Comparison of ENCODE assay signal across 1 fruit fly cellular context in the genomic region with DNA sequence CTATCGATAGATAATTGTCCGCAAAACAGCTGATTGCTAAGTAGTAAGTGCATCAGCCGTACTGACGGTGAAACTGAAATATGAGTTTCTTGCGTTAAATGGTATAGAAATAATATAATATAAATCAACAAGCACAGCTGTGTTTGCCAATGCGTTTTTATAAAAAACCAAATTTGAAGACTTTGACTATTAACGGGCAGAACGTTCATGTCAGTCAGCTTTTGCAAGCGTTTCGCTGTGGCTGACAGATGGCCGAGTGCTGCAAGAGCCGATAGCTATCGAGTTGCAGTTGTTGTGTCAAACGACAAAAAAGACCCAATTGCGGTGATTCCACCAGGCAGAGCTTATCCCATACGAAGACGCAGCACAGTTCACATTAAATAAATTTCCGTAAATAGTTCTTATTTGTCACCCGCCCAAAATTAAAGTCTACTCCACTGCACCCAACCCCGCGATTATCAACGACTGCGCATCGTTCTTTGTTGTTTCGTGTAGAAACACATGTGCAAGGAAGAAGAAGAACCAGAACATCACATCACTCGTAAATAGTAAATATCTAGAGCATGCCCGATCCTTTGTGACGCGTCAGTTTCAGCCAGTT.
TF ChIP-seq lines count a peak whose summit lies in the region.

A gene (minus strand): TSS at position 51 of the 601 bp plus-strand sequence.
A gene (plus strand): TSS at position 296 of the 601 bp plus-strand sequence.

TF ChIP-seq in whole organism, embryonic, 481 proteins besides CTCF, POLR2A, EP300 and RAD21 (continued from another document and continues in another):
- TF ChIP-seq lbe (GFP tag; optimal IDR thresholded peaks at IDR 0.05; lab: Kevin White, UChicago) (no peak), Side (GFP tag; optimal IDR thresholded peaks at IDR 0.05; lab: Kevin White, UChicago) (no peak), Meics (GFP tag; optimal IDR thresholded peaks at IDR 0.05; lab: Kevin White, UChicago) (no peak), CG12659 (GFP tag; optimal IDR thresholded peaks at IDR 0.05; lab: Kevin White, UChicago) (no peak), CG10431 (GFP tag; optimal IDR thresholded peaks at IDR 0.05; lab: Kevin White, UChicago) (no peak), eve (GFP tag; optimal IDR thresholded peaks at IDR 0.05; lab: Kevin White, UChicago) (no peak), CG30403 (GFP tag; optimal IDR thresholded peaks at IDR 0.05; lab: Kevin White, UChicago) (no peak), CG14965 (GFP tag; optimal IDR thresholded peaks at IDR 0.05; lab: Kevin White, UChicago; ENCODE audit: borderline replicate concordance) (no peak), CG10654 (GFP tag; optimal IDR thresholded peaks at IDR 0.05; lab: Kevin White, UChicago) (peak; percentile 12), CoRest (tag; optimal IDR thresholded peaks at IDR 0.05; lab: Kevin White, UChicago) (peak; percentile 65), CG11093 (GFP tag; IDR thresholded peaks at IDR 0.05; lab: Robert Waterston, UW) (no peak), Hey (tag; optimal IDR thresholded peaks at IDR 0.05; lab: Kevin White, UChicago) (no peak), CG34422 (GFP tag; IDR thresholded peaks at IDR 0.05; lab: Robert Waterston, UW) (0 out of 3 replicates have a peak, but pooled peaks have one; percentile 34), CG11456 (GFP tag; IDR thresholded peaks at IDR 0.05; lab: Robert Waterston, UW) (0 out of 3 replicates have a peak, but pooled peaks have one; percentile 17), CG15011 (GFP tag; optimal IDR thresholded peaks at IDR 0.05; lab: Kevin White, UChicago) (no peak), CG17912 (GFP tag; optimal IDR thresholded peaks at IDR 0.05; lab: Kevin White, UChicago) (no peak), CG7357 (GFP tag; IDR thresholded peaks at IDR 0.05; lab: Robert Waterston, UW) (0 out of 3 replicates have a peak, but pooled peaks have one; percentile 19), Bgb (GFP tag; IDR thresholded peaks at IDR 0.05; lab: Robert Waterston, UW; ENCODE audit: partially characterized antibody) (peak; percentile 90), Nf-YC (tag; optimal IDR thresholded peaks at IDR 0.05; lab: Kevin White, UChicago) (no peak), CG42726 (GFP tag; IDR thresholded peaks at IDR 0.05; lab: Robert Waterston, UW; ENCODE audit: partially characterized antibody) (peak; percentile 96), Mes4 (GFP tag; optimal IDR thresholded peaks at IDR 0.05; lab: Kevin White, UChicago) (no peak), gt (GFP tag; IDR thresholded peaks at IDR 0.05; lab: Robert Waterston, UW) (no peak), CG30431 (GFP tag; optimal IDR thresholded peaks at IDR 0.05; lab: Kevin White, UChicago) (peak; percentile 28), z (GFP tag; IDR thresholded peaks at IDR 0.05; lab: Robert Waterston, UW) (no peak), rib (GFP tag; IDR thresholded peaks at IDR 0.05; lab: Robert Waterston, UW) (no peak), gsb (GFP tag; IDR thresholded peaks at IDR 0.05; lab: Robert Waterston, UW) (no peak), Trl (optimal IDR thresholded peaks at IDR 0.05; lab: Kevin White, UChicago) (no peak), Trl (GFP tag; optimal IDR thresholded peaks at IDR 0.05; lab: Kevin White, UChicago) (no peak), vfl (GFP tag; optimal IDR thresholded peaks at IDR 0.05; lab: Kevin White, UChicago) (no peak), Bteb2 (GFP tag; optimal IDR thresholded peaks at IDR 0.05; lab: Kevin White, UChicago) (no peak), D19B (GFP tag; optimal IDR thresholded peaks at IDR 0.05; lab: Kevin White, UChicago) (no peak), Deaf1 (tag; optimal IDR thresholded peaks at IDR 0.05; lab: Kevin White, UChicago) (no peak), da (GFP tag; optimal IDR thresholded peaks at IDR 0.05; lab: Kevin White, UChicago) (no peak), run (tag; optimal IDR thresholded peaks at IDR 0.05; lab: Kevin White, UChicago) (no peak), CG2129 (GFP tag; IDR thresholded peaks at IDR 0.05; lab: Robert Waterston, UW; ENCODE audit: partially characterized antibody) (peak; percentile 42; the same call in 1 of the 2 replicates), CG8924 (tag; optimal IDR thresholded peaks at IDR 0.05; lab: Kevin White, UChicago) (no peak), CG13424 (tag; optimal IDR thresholded peaks at IDR 0.05; lab: Kevin White, UChicago) (no peak), lov (optimal IDR thresholded peaks at IDR 0.05; lab: Kevin White, UChicago) (no peak), lov (GFP tag; IDR thresholded peaks at IDR 0.05; lab: Robert Waterston, UW) (no peak), CG11695 (GFP tag; IDR thresholded peaks at IDR 0.05; lab: Robert Waterston, UW) (no peak), CG8290 (GFP tag; optimal IDR thresholded peaks at IDR 0.05; lab: Kevin White, UChicago) (peak; percentile 48), CG8290 (tag; optimal IDR thresholded peaks at IDR 0.05; lab: Kevin White, UChicago) (no peak), CG5180 (GFP tag; optimal IDR thresholded peaks at IDR 0.05; lab: Kevin White, UChicago) (no peak), NfI (GFP tag; optimal IDR thresholded peaks at IDR 0.05; lab: Kevin White, UChicago) (peak; percentile 20), cg (GFP tag; optimal IDR thresholded peaks at IDR 0.05; lab: Kevin White, UChicago) (no peak), Chrac-16 (GFP tag; optimal IDR thresholded peaks at IDR 0.05; lab: Kevin White, UChicago) (no peak), Fer3 (tag; optimal IDR thresholded peaks at IDR 0.05; lab: Kevin White, UChicago) (no peak), gce (GFP tag; IDR thresholded peaks at IDR 0.05; lab: Robert Waterston, UW) (no peak), phol (tag; optimal IDR thresholded peaks at IDR 0.05; lab: Kevin White, UChicago) (peak; percentile 42), Dip2 (GFP tag; IDR thresholded peaks at IDR 0.05; lab: Robert Waterston, UW) (no peak), ssp (GFP tag; IDR thresholded peaks at IDR 0.05; lab: Robert Waterston, UW) (0 out of 2 replicates have a peak, but pooled peaks have one; percentile 21), HLHmδ (GFP tag; optimal IDR thresholded peaks at IDR 0.05; lab: Kevin White, UChicago) (no peak), Ravus (GFP tag; IDR thresholded peaks at IDR 0.05; lab: Robert Waterston, UW) (no peak), CG2116 (GFP tag; optimal IDR thresholded peaks at IDR 0.05; lab: Kevin White, UChicago) (peak; percentile 49), Hr39 (optimal IDR thresholded peaks at IDR 0.05; lab: Kevin White, UChicago) (no peak), CkIIα-i1 (GFP tag; IDR thresholded peaks at IDR 0.05; lab: Robert Waterston, UW) (no peak), D (optimal IDR thresholded peaks at IDR 0.05; lab: Kevin White, UChicago) (no peak), D (GFP tag; optimal IDR thresholded peaks at IDR 0.05; lab: Kevin White, UChicago) (no peak), esg (GFP tag; conservative IDR thresholded peaks at IDR 0.05; lab: Robert Waterston, UW) (no peak), tgo (GFP tag; IDR thresholded peaks at IDR 0.05; lab: Robert Waterston, UW) (no peak), CG32532 (GFP tag; IDR thresholded peaks at IDR 0.05; lab: Robert Waterston, UW) (peak; percentile 59), hbn (GFP tag; IDR thresholded peaks at IDR 0.05; lab: Robert Waterston, UW; ENCODE audit: partially characterized antibody) (peak; percentile 70; the same call in 1 of the 2 replicates), H2.0 (GFP tag; IDR thresholded peaks at IDR 0.05; lab: Robert Waterston, UW) (no peak), BtbVII (GFP tag; optimal IDR thresholded peaks at IDR 0.05; lab: Kevin White, UChicago) (no peak), Hsf (GFP tag; optimal IDR thresholded peaks at IDR 0.05; lab: Kevin White, UChicago) (peak; percentile 18), CG10321 (GFP tag; IDR thresholded peaks at IDR 0.05; lab: Robert Waterston, UW) (no peak), lilli (GFP tag; optimal IDR thresholded peaks at IDR 0.05; lab: Kevin White, UChicago) (peak; percentile 14), CG6654 (GFP tag; optimal IDR thresholded peaks at IDR 0.05; lab: Kevin White, UChicago) (no peak), CG33213 (GFP tag; optimal IDR thresholded peaks at IDR 0.05; lab: Kevin White, UChicago) (peak; percentile 43), CG18011 (GFP tag; optimal IDR thresholded peaks at IDR 0.05; lab: Kevin White, UChicago) (peak; percentile 99), gro (GFP tag; optimal IDR thresholded peaks at IDR 0.05; lab: Kevin White, UChicago) (no peak), D19A (tag; optimal IDR thresholded peaks at IDR 0.05; lab: Kevin White, UChicago) (no peak), CG1832 (GFP tag; optimal IDR thresholded peaks at IDR 0.05; lab: Kevin White, UChicago) (no peak), CG9932 (GFP tag; IDR thresholded peaks at IDR 0.05; lab: Robert Waterston, UW) (peak; percentile 67), CG1233 (GFP tag; optimal IDR thresholded peaks at IDR 0.05; lab: Kevin White, UChicago) (no peak), Atf3 (GFP tag; optimal IDR thresholded peaks at IDR 0.05; lab: Kevin White, UChicago) (peak; percentile 3), CG4707 (GFP tag; optimal IDR thresholded peaks at IDR 0.05; lab: Kevin White, UChicago) (no peak), CG1529 (GFP tag; optimal IDR thresholded peaks at IDR 0.05; lab: Kevin White, UChicago) (no peak), Med (GFP tag; lab: Kevin White, UChicago) (peak; percentile 87), nerfin-2 (GFP tag; IDR thresholded peaks at IDR 0.05; lab: Robert Waterston, UW; ENCODE audit: partially characterized antibody) (peak; percentile 69), CG12071 (GFP tag; optimal IDR thresholded peaks at IDR 0.05; lab: Kevin White, UChicago) (no peak), CG8388 (GFP tag; optimal IDR thresholded peaks at IDR 0.05; lab: Kevin White, UChicago) (no peak), nerfin-1 (tag; optimal IDR thresholded peaks at IDR 0.05; lab: Kevin White, UChicago) (no peak), crc (GFP tag; optimal IDR thresholded peaks at IDR 0.05; lab: Kevin White, UChicago) (no peak), btn (GFP tag; optimal IDR thresholded peaks at IDR 0.05; lab: Kevin White, UChicago) (no peak), klu (GFP tag; IDR thresholded peaks at IDR 0.05; lab: Robert Waterston, UW) (no peak), Nf-YB (GFP tag; optimal IDR thresholded peaks at IDR 0.05; lab: Kevin White, UChicago) (no peak), tll (GFP tag; optimal IDR thresholded peaks at IDR 0.05; lab: Kevin White, UChicago) (peak; percentile 5 to 48), Opbp (GFP tag; IDR thresholded peaks at IDR 0.05; lab: Robert Waterston, UW; ENCODE audit: partially characterized antibody) (peak; percentile 86), CG12236 (GFP tag; optimal IDR thresholded peaks at IDR 0.05; lab: Kevin White, UChicago) (no peak), tio (GFP tag; optimal IDR thresholded peaks at IDR 0.05; lab: Kevin White, UChicago) (no peak), PHDP (tag; optimal IDR thresholded peaks at IDR 0.05; lab: Kevin White, UChicago) (no peak), CG16863 (GFP tag; optimal IDR thresholded peaks at IDR 0.05; lab: Kevin White, UChicago) (no peak), Vsx1 (GFP tag; optimal IDR thresholded peaks at IDR 0.05; lab: Kevin White, UChicago) (no peak), CG6765 (GFP tag; optimal IDR thresholded peaks at IDR 0.05; lab: Kevin White, UChicago) (no peak), CG7963 (GFP tag; IDR thresholded peaks at IDR 0.05; lab: Robert Waterston, UW; ENCODE audit: partially characterized antibody) (peak; percentile 81), CG15269 (tag; optimal IDR thresholded peaks at IDR 0.05; lab: Kevin White, UChicago) (no peak), inv (GFP tag; IDR thresholded peaks at IDR 0.05; lab: Robert Waterston, UW; ENCODE audit: partially characterized antibody) (peak; percentile 83), CG33557 (GFP tag; optimal IDR thresholded peaks at IDR 0.05; lab: Kevin White, UChicago) (no peak), Spps (tag; optimal IDR thresholded peaks at IDR 0.05; lab: Kevin White, UChicago) (no peak), unpg (GFP tag; optimal IDR thresholded peaks at IDR 0.05; lab: Kevin White, UChicago) (no peak), Ada2b (GFP tag; IDR thresholded peaks at IDR 0.05; lab: Robert Waterston, UW) (no peak), bcd (GFP tag; optimal IDR thresholded peaks at IDR 0.05; lab: Kevin White, UChicago) (peak; percentile 42), mirr (GFP tag; optimal IDR thresholded peaks at IDR 0.05; lab: Kevin White, UChicago) (no peak), Camta (GFP tag; optimal IDR thresholded peaks at IDR 0.05; lab: Kevin White, UChicago) (no peak), twi (tag; optimal IDR thresholded peaks at IDR 0.05; lab: Kevin White, UChicago) (peak; percentile 50), zen2 (GFP tag; IDR thresholded peaks at IDR 0.05; lab: Robert Waterston, UW; ENCODE audit: partially characterized antibody) (peak; percentile 34; the same call in 1 of the 3 replicates), CG10366 (GFP tag; IDR thresholded peaks at IDR 0.05; lab: Robert Waterston, UW) (no peak), Mrtf (GFP tag; IDR thresholded peaks at IDR 0.05; lab: Robert Waterston, UW) (no peak), grn (GFP tag; optimal IDR thresholded peaks at IDR 0.05; lab: Kevin White, UChicago) (no peak), Abd-B (GFP tag; optimal IDR thresholded peaks at IDR 0.05; lab: Kevin White, UChicago) (peak; percentile 77), Hr51 (GFP tag; optimal IDR thresholded peaks at IDR 0.05; lab: Kevin White, UChicago) (peak in 1 of 2 experiments; percentile 16), CG12155 (GFP tag; optimal IDR thresholded peaks at IDR 0.05; lab: Kevin White, UChicago) (peak; percentile 31), Awh (GFP tag; IDR thresholded peaks at IDR 0.05; lab: Robert Waterston, UW) (no peak), Rx (GFP tag; IDR thresholded peaks at IDR 0.05; lab: Robert Waterston, UW) (no peak), chinmo (GFP tag; IDR thresholded peaks at IDR 0.05; lab: Robert Waterston, UW; ENCODE audit: partially characterized antibody) (peak; percentile 74; the same call in 1 of the 4 replicates), Usf (GFP tag; optimal IDR thresholded peaks at IDR 0.05; lab: Kevin White, UChicago) (no peak), wdn (GFP tag; IDR thresholded peaks at IDR 0.05; lab: Robert Waterston, UW) (no peak), Taf1 (GFP tag; IDR thresholded peaks at IDR 0.05; lab: Robert Waterston, UW) (no peak), cato (GFP tag; optimal IDR thresholded peaks at IDR 0.05; lab: Kevin White, UChicago; ENCODE audit: borderline replicate concordance) (no peak), CG17328 (GFP tag; IDR thresholded peaks at IDR 0.05; lab: Robert Waterston, UW) (no peak), Fer2 (tag; optimal IDR thresholded peaks at IDR 0.05; lab: Kevin White, UChicago) (no peak), CG3995 (GFP tag; optimal IDR thresholded peaks at IDR 0.05; lab: Kevin White, UChicago) (peak; percentile 11), Lim3 (GFP tag; IDR thresholded peaks at IDR 0.05; lab: Robert Waterston, UW) (no peak), vvl (GFP tag; IDR thresholded peaks at IDR 0.05; lab: Robert Waterston, UW) (no peak), sim (GFP tag; IDR thresholded peaks at IDR 0.05; lab: Robert Waterston, UW) (no peak), ac (GFP tag; optimal IDR thresholded peaks at IDR 0.05; lab: Kevin White, UChicago) (no peak)
